Worm (Caenorhabditis elegans): ENCODE data around the gene cfp-1.

- no peak for TF ChIP-seq ama-1 (optimal IDR thresholded peaks at IDR 0.05)
- no peak for TF ChIP-seq pha-4 (tag; optimal IDR thresholded peaks at IDR 0.05)
- TF ChIP-seq aly-2 (tag; optimal IDR thresholded peaks at IDR 0.05), result no peak
- TF ChIP-seq elt-1 (tag; optimal IDR thresholded peaks at IDR 0.05), result no peak
- no peak for TF ChIP-seq sea-2 (GFP tag; optimal IDR thresholded peaks at IDR 0.05)
- TF ChIP-seq zag-1 (tag; optimal IDR thresholded peaks at IDR 0.05), result no peak
- no peak for TF ChIP-seq nhr-77 (tag; optimal IDR thresholded peaks at IDR 0.05)
- TF ChIP-seq fkh-2 (tag; optimal IDR thresholded peaks at IDR 0.05), result no peak
- TF ChIP-seq snpc-4 (tag; optimal IDR thresholded peaks at IDR 0.05), result no peak
- TF ChIP-seq nhr-12 (tag; optimal IDR thresholded peaks at IDR 0.05), result no peak
- TF ChIP-seq nfya-1 (tag; optimal IDR thresholded peaks at IDR 0.05; ENCODE audit: insufficient read depth), result no peak
- TF ChIP-seq egl-27 (tag; optimal IDR thresholded peaks at IDR 0.05), result no peak
- no peak for TF ChIP-seq eor-1 (tag; optimal IDR thresholded peaks at IDR 0.05)
These were observed 16.6 kb upstream of the cfp-1 start, which contains the start of gene Y37A1B.4 for ce11 chrIV:14060612-14061011.
